Worm (Caenorhabditis elegans) whole organism, midembryonic: ENCODE measurements around the gene scl-3.

ENCODE experiments used
- cog-1 ChIP-seq: sonication (generic microtip); optimal IDR thresholded peaks from 2 replicates; lab custom pipeline; 2016; ENCODE audit warnings: missing genetic modification characterization, missing compliant biosample characterization
- flt-1 ChIP-seq: fragments of 200-800 bp; sonication (Bioruptor generic); IDR thresholded peaks from 2 replicates; pipeline ENCODE4 v1.3.6; 2022; ENCODE audit warnings: missing genetic modification characterization, missing compliant biosample characterization
- med-1 ChIP-seq: sonication (generic microtip); optimal IDR thresholded peaks from 2 replicates; lab custom pipeline; 2017; ENCODE audit warnings: missing genetic modification characterization, mild to moderate bottlenecking, missing compliant biosample characterization, antibody characterized with exemption, missing genetic modification reagents; ENCODE audit not compliant: insufficient read depth
- ztf-23 ChIP-seq: fragments of 200-800 bp; sonication (Bioruptor generic); IDR thresholded peaks from 2 replicates; pipeline ENCODE4 v1.3.6; 2022; ENCODE audit warnings: missing genetic modification reagents, missing genetic modification characterization, missing compliant biosample characterization
- ztf-29 ChIP-seq: fragments of 200-800 bp; sonication (Bioruptor generic); IDR thresholded peaks from 2 replicates; pipeline ENCODE4 v1.3.6; 2022; ENCODE audit warnings: missing genetic modification reagents, missing genetic modification characterization, missing compliant biosample characterization

DNA sequence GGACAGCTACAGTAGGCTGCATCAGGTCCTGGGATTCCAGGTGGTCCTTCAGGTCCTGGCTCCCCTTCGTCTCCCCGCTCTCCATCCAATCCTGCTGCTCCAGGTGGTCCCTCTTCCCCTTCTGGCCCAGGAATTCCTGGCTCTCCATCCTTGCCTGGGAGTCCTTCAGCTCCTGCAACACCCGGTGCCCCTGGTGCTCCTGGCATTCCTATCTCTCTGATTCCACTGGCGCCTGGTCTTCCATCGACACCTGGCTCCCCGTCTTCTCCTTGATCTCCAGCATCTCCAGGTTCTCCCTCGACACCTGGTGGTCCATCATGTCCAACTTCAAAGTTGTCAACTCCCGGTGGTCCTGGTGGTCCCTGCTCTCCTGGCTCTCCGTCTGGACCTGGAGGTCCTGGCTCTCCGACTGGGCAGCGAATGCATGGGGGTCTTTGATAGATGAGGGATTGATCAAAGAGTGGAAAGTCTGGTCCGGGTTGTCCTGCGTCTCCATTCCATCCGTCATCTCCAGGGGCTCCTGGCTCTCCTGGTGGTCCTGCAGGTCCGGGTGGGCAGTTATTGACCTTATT is 30.4 kb downstream of the scl-3 start:
- no peak for TF ChIP-seq flt-1 (GFP tag; lab: Robert Waterston, UW)
- no peak for TF ChIP-seq med-1 (GFP tag; lab: Kevin White, UChicago)
- no peak for TF ChIP-seq ztf-29 (GFP tag; lab: Robert Waterston, UW)
- TF ChIP-seq cog-1 (tag; lab: Kevin White, UChicago), result no peak
- no peak for TF ChIP-seq ztf-23
